Fruit fly (Drosophila melanogaster): ENCODE data around the gene Acbp6.

- TF ChIP-seq CG8478 (optimal IDR thresholded peaks at IDR 0.05) (no peak), CTCF (optimal IDR thresholded peaks at IDR 0.05) (no peak)
Measured at dm6 chr3L:7125289-7125955, 3.3 kb upstream of the Acbp6 start, which contains the start of the genes msl-3 and BBS1.

All from S2 (cell line).